Fruit fly (Drosophila melanogaster) ovary, adult (tissue): ENCODE data around the gene CG14151.
A peak's percentile ranks its signal among the peaks of the same experiment; 100 is the strongest.

Experiments used
- CG17801 ChIP-seq: fragments of 200-800 bp; optimal IDR thresholded peaks from 2 replicates; lab custom pipeline; 2019; ENCODE audit warnings: missing biosample characterization, mild to moderate bottlenecking, missing genetic modification characterization, moderate library complexity; ENCODE audit not compliant: partially characterized antibody

The CG14151 gene

dm6 chr3L:10628384-10628783 is at the start of gene CG14151:
Gene CG14151 (minus strand): TSS chr3L:10628484.
- TF ChIP-seq CG17801 (GFP tag; lab: Kevin White, UChicago) = no peak

- peak; percentile 58 for TF ChIP-seq CG17801 (GFP tag; lab: Kevin White, UChicago)
Measured at dm6 chr3L:10677816-10678215, 49.5 kb upstream of the CG14151 start.

dm6 chr3L:10675635-10676393 is 47.5 kb upstream of the CG14151 start:
- TF ChIP-seq CG17801 (GFP tag; lab: Kevin White, UChicago) = peak; percentile 95

dm6 chr3L:10674940-10675339 is 46.7 kb upstream of the CG14151 start:
- TF ChIP-seq CG17801 (GFP tag; lab: Kevin White, UChicago) = no peak

- no peak for TF ChIP-seq CG17801 (GFP tag; lab: Kevin White, UChicago)
Measured at dm6 chr3L:10674145-10674547, 45.9 kb upstream of the CG14151 start.

dm6 chr3L:10672540-10672939 is 44.3 kb upstream of the CG14151 start:
- no peak for TF ChIP-seq CG17801 (GFP tag; lab: Kevin White, UChicago)

- no peak for TF ChIP-seq CG17801 (GFP tag; lab: Kevin White, UChicago)
Measured at dm6 chr3L:10669592-10670400, 41.5 kb upstream of the CG14151 start.

dm6 chr3L:10667341-10667740 is 39.1 kb upstream of the CG14151 start:
- no peak for TF ChIP-seq CG17801 (GFP tag; lab: Kevin White, UChicago)

dm6 chr3L:10666511-10667003 is 38.3 kb upstream of the CG14151 start:
- no peak for TF ChIP-seq CG17801 (GFP tag; lab: Kevin White, UChicago)

dm6 chr3L:10665433-10666150 is 37.3 kb upstream of the CG14151 start:
- TF ChIP-seq CG17801 (GFP tag; lab: Kevin White, UChicago) = peak; percentile 98

dm6 chr3L:10664511-10665062 is 36.3 kb upstream of the CG14151 start, which contains the start of gene simj:
Gene simj (plus strand): TSS chr3L:10664739.
- peak; percentile 79 for TF ChIP-seq CG17801 (GFP tag; lab: Kevin White, UChicago)

dm6 chr3L:10663190-10663763 is 35.0 kb upstream of the CG14151 start, which contains the start of gene Adi1:
Gene Adi1 (plus strand): TSS chr3L:10663376.
- no peak for TF ChIP-seq CG17801 (GFP tag; lab: Kevin White, UChicago)

DNA sequence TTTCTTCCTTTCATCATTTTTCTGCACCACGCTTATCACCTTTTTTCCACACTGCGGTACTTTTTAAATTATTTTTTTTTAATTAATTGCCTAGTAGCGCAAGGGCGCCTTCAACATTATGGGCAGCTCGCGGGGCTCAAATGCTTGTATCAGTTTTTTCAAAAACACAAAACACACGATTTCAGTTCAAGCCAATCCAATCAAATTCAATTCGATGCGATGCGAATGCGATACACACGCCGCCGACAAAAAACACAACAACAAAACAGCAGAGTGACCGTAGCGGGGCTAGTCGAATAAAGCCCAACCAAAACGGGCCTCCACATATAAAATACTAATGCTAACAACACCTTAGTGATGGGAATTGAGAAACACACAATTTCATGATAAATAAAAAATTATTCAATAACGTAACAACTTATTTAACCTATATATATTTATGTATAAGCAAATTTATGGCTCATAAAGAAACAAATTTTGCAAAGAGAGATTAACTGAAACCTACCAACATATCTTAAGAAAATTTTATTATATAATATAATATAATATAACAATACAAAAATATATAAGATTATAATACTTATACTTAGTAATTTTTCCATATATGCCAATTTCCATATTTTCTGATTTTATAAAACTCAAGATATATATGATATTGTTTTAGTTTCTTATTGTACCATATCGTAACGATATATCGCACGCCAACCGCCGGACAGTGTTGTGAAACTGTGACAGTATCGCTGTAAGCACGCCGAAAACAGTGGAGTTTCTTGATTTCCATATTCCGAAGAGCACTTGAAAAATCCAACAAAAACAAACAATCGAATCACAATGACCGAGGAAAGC is 32.7 kb upstream of the CG14151 start, which contains the start of the genes CG32066 and CG8003:
Gene CG32066 (minus strand): TSS at position 270 of the 846 bp plus-strand sequence.
Gene CG8003 (plus strand): TSS at position 732 of the 846 bp plus-strand sequence.
- peak; percentile 53 for TF ChIP-seq CG17801 (GFP tag; lab: Kevin White, UChicago)
